Worm (Caenorhabditis elegans) whole organism, L1 larva: ENCODE results near the gene sec-16A.1.

Experiments used
- C04F5.9 ChIP-seq: sonication (generic microtip); optimal IDR thresholded peaks from 2 replicates; lab custom pipeline; 2016; ENCODE audit warnings: missing genetic modification characterization, missing compliant biosample characterization
- Y116A8C.19 ChIP-seq: sonication (generic microtip); optimal IDR thresholded peaks from 2 replicates; lab custom pipeline; 2016; ENCODE audit warnings: missing compliant biosample characterization, missing genetic modification characterization, borderline replicate concordance
- aly-2 ChIP-seq: fragments of 150-350 bp; optimal IDR thresholded peaks from 2 replicates; lab custom pipeline; 2014; ENCODE audit warnings: missing biosample characterization, missing genetic modification characterization
- blmp-1 ChIP-seq: fragments of 150-350 bp; optimal IDR thresholded peaks from 2 replicates; lab custom pipeline; 2014; ENCODE audit warnings: missing biosample characterization, missing genetic modification characterization
- ceh-63 ChIP-seq: fragments of 200-800 bp; sonication (Bioruptor generic); optimal IDR thresholded peaks from 2 replicates; lab custom pipeline; 2018; ENCODE audit warnings: mild to moderate bottlenecking, missing genetic modification characterization, missing compliant biosample characterization
- ceh-8 ChIP-seq: fragments of 200-800 bp; sonication (Bioruptor generic); optimal IDR thresholded peaks from 2 replicates; lab custom pipeline; 2018; ENCODE audit warnings: mild to moderate bottlenecking, missing genetic modification characterization, moderate library complexity, missing compliant biosample characterization
- ceh-88 ChIP-seq: fragments of 200-800 bp; sonication (Bioruptor generic); IDR thresholded peaks from 2 replicates; pipeline ENCODE4 v1.3.6; 2022; ENCODE audit warnings: missing genetic modification characterization, missing compliant biosample characterization
- ceh-90 ChIP-seq: sonication (generic microtip); optimal IDR thresholded peaks from 2 replicates; lab custom pipeline; 2016; ENCODE audit warnings: missing genetic modification characterization, missing compliant biosample characterization
- ces-1 ChIP-seq: fragments of 150-350 bp; optimal IDR thresholded peaks from 2 replicates; lab custom pipeline; 2014; ENCODE audit warnings: missing biosample characterization, missing genetic modification reagents, missing genetic modification characterization
- dsc-1 ChIP-seq: sonication (generic microtip); optimal IDR thresholded peaks from 2 replicates; lab custom pipeline; 2016; ENCODE audit warnings: mild to moderate bottlenecking, missing genetic modification characterization, missing compliant biosample characterization
- efl-1 ChIP-seq, 4 experiments: fragments of 150-350 bp; optimal IDR thresholded peaks in 3 of 4; peaks in 1 of 4; 1 replicate in 1 of 4; 2 replicates in 3 of 4; lab custom pipeline; 2014; ENCODE audit warnings: missing biosample characterization in 2 of 4, missing genetic modification characterization in 2 of 4, missing genetic modification reagents in 2 of 4
- efl-3 ChIP-seq: fragments of 200-800 bp; sonication (Bioruptor generic); optimal IDR thresholded peaks from 2 replicates; lab custom pipeline; 2018; ENCODE audit warnings: mild to moderate bottlenecking, missing genetic modification characterization, missing compliant biosample characterization
- egl-27 ChIP-seq, 2 experiments: fragments of 150-350 bp in 1 of 2; sonication (generic microtip); optimal IDR thresholded peaks; 3 replicates each; lab custom pipeline; 2017 to 2018; ENCODE audit warnings: missing biosample characterization in 2 of 2, missing genetic modification characterization in 2 of 2, missing genetic modification reagents in 2 of 2
- fkh-8 ChIP-seq: sonication (generic microtip); optimal IDR thresholded peaks from 2 replicates; lab custom pipeline; 2016; ENCODE audit warnings: mild to moderate bottlenecking, missing genetic modification characterization, missing compliant biosample characterization
- fos-1 ChIP-seq: fragments of 150-350 bp; optimal IDR thresholded peaks from 2 replicates; lab custom pipeline; 2014; ENCODE audit warnings: missing biosample characterization, missing genetic modification characterization
- hlh-17 ChIP-seq: fragments of 200-800 bp; sonication (Bioruptor generic); optimal IDR thresholded peaks from 2 replicates; lab custom pipeline; 2018; ENCODE audit warnings: missing genetic modification characterization, mild to moderate bottlenecking, missing compliant biosample characterization, moderate library complexity, borderline replicate concordance
- hpl-2 ChIP-seq: fragments of 150-350 bp; optimal IDR thresholded peaks from 2 replicates; lab custom pipeline; 2014; ENCODE audit warnings: missing biosample characterization, missing genetic modification reagents, missing genetic modification characterization
- irx-1 ChIP-seq: sonication (generic microtip); optimal IDR thresholded peaks from 2 replicates; lab custom pipeline; 2016; ENCODE audit warnings: missing genetic modification characterization, missing compliant biosample characterization
- isw-1 ChIP-seq: fragments of 200-800 bp; sonication (Bioruptor generic); IDR thresholded peaks from 2 replicates; pipeline ENCODE4 v1.3.6; 2022; ENCODE audit warnings: missing genetic modification characterization, missing compliant biosample characterization
- lin-35 ChIP-seq, 2 experiments: fragments of 150-350 bp; optimal IDR thresholded peaks; 2 replicates each; lab custom pipeline; 2014; ENCODE audit warnings: missing biosample characterization in 2 of 2, missing genetic modification characterization in 2 of 2, missing genetic modification reagents in 2 of 2
- lir-3 ChIP-seq: sonication (generic microtip); optimal IDR thresholded peaks from 2 replicates; lab custom pipeline; 2016; ENCODE audit warnings: mild to moderate bottlenecking, missing genetic modification characterization, moderate library complexity, missing compliant biosample characterization; ENCODE audit not compliant: poor library complexity
- mab-9 ChIP-seq: fragments of 200-800 bp; sonication (Bioruptor generic); IDR thresholded peaks from 2 replicates; pipeline ENCODE4 v1.3.6; 2022; ENCODE audit warnings: missing genetic modification reagents, missing genetic modification characterization, missing compliant biosample characterization
- mdl-1 ChIP-seq, 2 experiments: fragments of 150-350 bp; optimal IDR thresholded peaks; 2 replicates each; lab custom pipeline; 2014 to 2017; ENCODE audit warnings: missing biosample characterization in 2 of 2, missing genetic modification characterization in 2 of 2, inconsistent platforms in 1 of 2
- nhr-11 ChIP-seq: fragments of 150-350 bp; optimal IDR thresholded peaks from 2 replicates; lab custom pipeline; 2014; ENCODE audit warnings: missing biosample characterization, missing genetic modification characterization
- nhr-19 ChIP-seq: fragments of 200-800 bp; sonication (Bioruptor generic); conservative IDR thresholded peaks from 2 replicates; pipeline ENCODE4 v1.3.6; 2022; ENCODE audit warnings: missing genetic modification characterization, missing compliant biosample characterization
- nhr-237 ChIP-seq: fragments of 150-350 bp; optimal IDR thresholded peaks from 2 replicates; lab custom pipeline; 2014; ENCODE audit warnings: missing biosample characterization, missing genetic modification characterization
- nhr-28 ChIP-seq: fragments of 150-350 bp; optimal IDR thresholded peaks from 2 replicates; lab custom pipeline; 2014; ENCODE audit warnings: missing biosample characterization, missing genetic modification characterization
- nhr-71 ChIP-seq: sonication (generic microtip); optimal IDR thresholded peaks from 2 replicates; lab custom pipeline; 2016; ENCODE audit warnings: mild to moderate bottlenecking, missing genetic modification characterization, moderate library complexity, missing compliant biosample characterization
- nhr-77 ChIP-seq: fragments of 150-350 bp; optimal IDR thresholded peaks from 2 replicates; lab custom pipeline; 2014; ENCODE audit warnings: missing biosample characterization, missing genetic modification characterization
- nhr-90 ChIP-seq: sonication (generic microtip); optimal IDR thresholded peaks from 2 replicates; lab custom pipeline; 2016; ENCODE audit warnings: mild to moderate bottlenecking, missing genetic modification characterization, missing compliant biosample characterization; ENCODE audit not compliant: poor library complexity
- pag-3 ChIP-seq: sonication (generic microtip); optimal IDR thresholded peaks from 2 replicates; lab custom pipeline; 2017; ENCODE audit warnings: missing genetic modification characterization, mild to moderate bottlenecking, missing compliant biosample characterization, antibody characterized with exemption, borderline replicate concordance; ENCODE audit not compliant: insufficient read depth
- pqm-1 ChIP-seq: sonication (generic microtip); optimal IDR thresholded peaks from 3 replicates; lab custom pipeline; 2017; ENCODE audit warnings: missing biosample characterization, missing genetic modification characterization
- rnt-1 ChIP-seq: sonication (generic microtip); optimal IDR thresholded peaks from 2 replicates; lab custom pipeline; 2016; ENCODE audit warnings: mild to moderate bottlenecking, missing genetic modification characterization, moderate library complexity, missing compliant biosample characterization
- skn-1 ChIP-seq: fragments of 150-350 bp; optimal IDR thresholded peaks from 2 replicates; lab custom pipeline; 2014; ENCODE audit warnings: missing biosample characterization, missing genetic modification characterization
- sox-4 ChIP-seq: sonication (generic microtip); optimal IDR thresholded peaks from 2 replicates; lab custom pipeline; 2016; ENCODE audit warnings: missing genetic modification characterization, missing compliant biosample characterization
- sptf-1 ChIP-seq: fragments of 150-350 bp; optimal IDR thresholded peaks from 2 replicates; lab custom pipeline; 2014; ENCODE audit warnings: missing biosample characterization, missing genetic modification characterization
- tbx-2 ChIP-seq: sonication (generic microtip); optimal IDR thresholded peaks from 2 replicates; lab custom pipeline; 2016; ENCODE audit warnings: missing genetic modification characterization, missing compliant biosample characterization
- unc-130 ChIP-seq: fragments of 150-350 bp; optimal IDR thresholded peaks from 2 replicates; lab custom pipeline; 2017; ENCODE audit warnings: missing biosample characterization, missing genetic modification characterization, inconsistent platforms
- unc-30 ChIP-seq: sonication (generic microtip); optimal IDR thresholded peaks from 2 replicates; lab custom pipeline; 2017; ENCODE audit warnings: missing biosample characterization, missing genetic modification characterization
- unc-86 ChIP-seq: sonication (generic microtip); optimal IDR thresholded peaks from 2 replicates; lab custom pipeline; 2016; ENCODE audit warnings: missing genetic modification characterization, missing compliant biosample characterization
- unc-98 ChIP-seq: fragments of 200-800 bp; sonication (Bioruptor generic); IDR thresholded peaks from 2 replicates; pipeline ENCODE4 v1.3.6; 2022; ENCODE audit warnings: missing genetic modification characterization, missing compliant biosample characterization
- vab-15 ChIP-seq: sonication (generic microtip); optimal IDR thresholded peaks from 2 replicates; lab custom pipeline; 2017; ENCODE audit warnings: missing genotype, mild to moderate bottlenecking, missing genetic modification characterization, missing compliant biosample characterization
- xbp-1 ChIP-seq: sonication (generic microtip); optimal IDR thresholded peaks from 2 replicates; lab custom pipeline; 2016; ENCODE audit warnings: missing genetic modification characterization, missing compliant biosample characterization
- zag-1 ChIP-seq: fragments of 150-350 bp; optimal IDR thresholded peaks from 2 replicates; lab custom pipeline; 2014; ENCODE audit warnings: missing biosample characterization, missing genetic modification characterization
- zip-4 ChIP-seq: fragments of 200-800 bp; sonication (Bioruptor generic); optimal IDR thresholded peaks from 2 replicates; lab custom pipeline; 2018; ENCODE audit warnings: mild to moderate bottlenecking, missing genetic modification characterization, moderate library complexity, missing compliant biosample characterization
- ztf-11 ChIP-seq, 2 experiments: sonication (generic microtip); optimal IDR thresholded peaks; 2 replicates each; lab custom pipeline; 2016 to 2017; ENCODE audit warnings: missing genetic modification characterization in 2 of 2, missing biosample characterization in 1 of 2, missing compliant biosample characterization in 1 of 2

sec-16A.1 gene

ce11 chrIII:9115745-9116144 is 9.9 kb upstream of the sec-16A.1 start:
- no peak for TF ChIP-seq efl-3 (GFP tag; lab: Kevin White, UChicago)
- TF ChIP-seq unc-30 (tag; lab: Kevin White, UChicago) = no peak
- no peak for TF ChIP-seq ces-1 (GFP tag; lab: Kevin White, UChicago)
- TF ChIP-seq vab-15 = no peak
- TF ChIP-seq ceh-90 (tag; lab: Kevin White, UChicago) = no peak
- TF ChIP-seq egl-27 (tag; optimal IDR thresholded peaks at IDR 0.05; lab: Kevin White, UChicago) = no peak
- no peak for TF ChIP-seq dsc-1 (tag; lab: Kevin White, UChicago)
- no peak for TF ChIP-seq hlh-17
- TF ChIP-seq fkh-8 = no peak
- no peak for TF ChIP-seq unc-86 (tag; lab: Kevin White, UChicago)
- TF ChIP-seq pqm-1 (tag; lab: Kevin White, UChicago) = no peak
- no peak for TF ChIP-seq nhr-28
- TF ChIP-seq hpl-2 (GFP tag; lab: Kevin White, UChicago) = no peak
- TF ChIP-seq xbp-1 (tag; lab: Kevin White, UChicago) = no peak
- TF ChIP-seq C04F5.9 (tag; lab: Kevin White, UChicago) = no peak
- TF ChIP-seq nhr-90 (tag; lab: Kevin White, UChicago) = no peak
- no peak for TF ChIP-seq ceh-88 (GFP tag; lab: Robert Waterston, UW)
- TF ChIP-seq zip-4 (GFP tag; lab: Kevin White, UChicago) = no peak

ce11 chrIII:9118314-9118850 is 7.3 kb upstream of the sec-16A.1 start, which contains the start of gene grl-11:
Gene grl-11, minus strand, starts transcription at chrIII:9118364.
- TF ChIP-seq irx-1 (no peak), rnt-1 (peak; percentile 36), egl-27 (tag; optimal IDR thresholded peaks at IDR 0.05; lab: Kevin White, UChicago) (no peak), nhr-19 (GFP tag; lab: Robert Waterston, UW) (no peak)
- TF ChIP-seq, all 84 proteins: peak for 1

ce11 chrIII:9118921-9119606 is 6.6 kb upstream of the sec-16A.1 start, which contains the start of gene ced-11:
Gene ced-11, plus strand, starts transcription at chrIII:9119556.
- TF ChIP-seq vab-15 = no peak
- no peak for TF ChIP-seq efl-3 (GFP tag; lab: Kevin White, UChicago)
- TF ChIP-seq nhr-90 (tag; lab: Kevin White, UChicago) = peak; percentile 5
- no peak for TF ChIP-seq C04F5.9 (tag; lab: Kevin White, UChicago)
- peak; percentile 49 for TF ChIP-seq tbx-2 (tag; lab: Kevin White, UChicago)
- no peak for TF ChIP-seq ztf-11 (tag; optimal IDR thresholded peaks at IDR 0.05; lab: Kevin White, UChicago)
- peak; percentile 37 for TF ChIP-seq unc-130 (tag; lab: Kevin White, UChicago)
- peak in 1 of 2 experiments; percentile 20 for TF ChIP-seq lin-35 (GFP tag; optimal IDR thresholded peaks at IDR 0.05; lab: Kevin White, UChicago)
- no peak for TF ChIP-seq unc-98 (GFP tag; lab: Robert Waterston, UW)
- no peak for TF ChIP-seq ces-1 (GFP tag; lab: Kevin White, UChicago)
- no peak for TF ChIP-seq Y116A8C.19 (tag; lab: Kevin White, UChicago)
- no peak for TF ChIP-seq sox-4 (tag; lab: Kevin White, UChicago)
- TF ChIP-seq zag-1 = no peak
- TF ChIP-seq efl-1 (optimal IDR thresholded peaks at IDR 0.05; lab: Kevin White, UChicago) = no peak
- no peak for TF ChIP-seq efl-1 (GFP tag; optimal IDR thresholded peaks at IDR 0.05 in 1 of 2; lab: Kevin White, UChicago)
- no peak for TF ChIP-seq fos-1 (tag; lab: Kevin White, UChicago)
- no peak for TF ChIP-seq nhr-71 (tag; lab: Kevin White, UChicago)
- peak; percentile 90 for TF ChIP-seq pag-3 (tag; lab: Kevin White, UChicago)
- TF ChIP-seq skn-1 (tag; lab: Kevin White, UChicago) = no peak
- no peak for TF ChIP-seq mab-9 (GFP tag; lab: Robert Waterston, UW)
- no peak for TF ChIP-seq aly-2 (tag; lab: Kevin White, UChicago)
- TF ChIP-seq sptf-1 (tag; lab: Kevin White, UChicago) = no peak
- TF ChIP-seq nhr-11 (tag; lab: Kevin White, UChicago) = no peak
- no peak for TF ChIP-seq mdl-1 (tag; optimal IDR thresholded peaks at IDR 0.05; lab: Kevin White, UChicago)
- no peak for TF ChIP-seq nhr-77 (tag; lab: Kevin White, UChicago)
- TF ChIP-seq unc-86 (tag; lab: Kevin White, UChicago) = no peak
- TF ChIP-seq blmp-1 (tag; lab: Kevin White, UChicago) = peak; percentile 23
- no peak for TF ChIP-seq lir-3 (tag; lab: Kevin White, UChicago)
- TF ChIP-seq ceh-63 (GFP tag; lab: Kevin White, UChicago) = no peak
- TF ChIP-seq unc-30 (tag; lab: Kevin White, UChicago) = no peak
- TF ChIP-seq ceh-8 (GFP tag; lab: Kevin White, UChicago) = no peak
- no peak for TF ChIP-seq isw-1 (GFP tag; lab: Robert Waterston, UW)
- TF ChIP-seq nhr-237 (tag; lab: Kevin White, UChicago) = no peak
- TF ChIP-seq xbp-1 (tag; lab: Kevin White, UChicago) = no peak
